Fruit fly (Drosophila melanogaster) whole organism: ENCODE measurements around the gene CG3597.

ENCODE experiments used
- CG8478 ChIP-seq: fragments of >200 bp; optimal IDR thresholded peaks from 2 replicates; lab custom pipeline; 2018; ENCODE audit warnings: inconsistent platforms
- Dll ChIP-seq: fragments of >200 bp; optimal IDR thresholded peaks from 2 replicates; lab custom pipeline; 2017
- EcR ChIP-seq, 2 experiments: fragments of >200 bp; optimal IDR thresholded peaks; 2 replicates each; lab custom pipeline; 2017; ENCODE audit warnings: missing biosample characterization in 2 of 2, missing genetic modification characterization in 2 of 2, missing genetic modification reagents in 2 of 2
- pan ChIP-seq: fragments of >200 bp; optimal IDR thresholded peaks from 2 replicates; lab custom pipeline; 2017
- psq ChIP-seq: fragments of >200 bp; optimal IDR thresholded peaks from 2 replicates; lab custom pipeline; 2017
- usp ChIP-seq: fragments of >200 bp; optimal IDR thresholded peaks from 2 replicates; lab custom pipeline; 2017; ENCODE audit warnings: missing biosample characterization, missing genetic modification characterization, mixed read lengths

dm6 chr2L:2375655-2376417 is 4.5 kb upstream of the CG3597 start, which contains the start of gene Atxn7:
- TF ChIP-seq usp (GFP tag; lab: Kevin White, UChicago) (no peak), psq (lab: Kevin White, UChicago) (no peak), pan (no peak), CG8478 (lab: Kevin White, UChicago) (peak; percentile 60), Dll (lab: Kevin White, UChicago) (no peak), EcR (GFP tag; optimal IDR thresholded peaks at IDR 0.05; lab: Kevin White, UChicago) (no peak)
